Fruit fly (Drosophila melanogaster): ENCODE data around the gene Pcyt2.

The Pcyt2 gene

DNA sequence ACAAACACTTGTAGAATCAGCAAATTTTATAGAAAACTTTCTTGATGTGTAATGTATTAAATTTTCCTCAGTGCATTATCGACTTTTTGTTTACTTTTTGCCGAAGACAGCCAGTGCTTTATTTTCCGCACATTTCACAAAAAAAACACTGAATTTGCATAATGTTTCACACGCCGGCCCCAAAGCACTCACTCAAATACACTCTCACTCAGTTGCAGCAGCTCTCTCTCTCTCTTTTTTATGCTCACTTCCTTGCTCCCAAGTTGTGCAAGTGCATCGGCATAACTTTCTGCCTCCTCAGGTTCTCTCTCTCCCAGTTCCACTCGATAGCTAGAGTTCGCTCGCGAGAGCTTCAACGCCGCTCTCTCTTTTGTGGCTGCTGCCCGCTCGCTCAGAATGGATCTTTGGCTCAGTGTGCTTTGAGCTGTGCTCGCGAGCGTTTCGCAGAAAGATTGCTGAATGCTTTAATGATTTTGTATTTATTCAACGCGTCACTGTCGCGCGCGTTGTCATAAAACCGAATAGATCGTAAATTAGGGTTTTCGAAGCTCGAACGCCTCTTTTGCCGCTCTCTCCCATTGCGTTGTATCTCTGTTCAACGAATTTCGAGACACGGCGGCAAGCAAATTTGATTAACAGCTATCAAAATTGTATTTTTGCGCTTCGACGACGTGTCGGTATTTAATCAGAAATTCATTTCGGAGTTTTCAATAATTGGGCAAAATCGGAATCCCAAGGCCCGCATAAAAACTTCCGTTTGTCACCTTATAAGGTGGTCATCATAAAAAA lies 33.2 kb downstream of the Pcyt2 start (continued):
- peak; percentile 28 for TF ChIP-seq vfl (GFP tag; optimal IDR thresholded peaks at IDR 0.05)
- no peak for TF ChIP-seq usp (GFP tag; optimal IDR thresholded peaks at IDR 0.05)
- TF ChIP-seq CG7271 (tag; optimal IDR thresholded peaks at IDR 0.05) = no peak
- TF ChIP-seq CG18262 (tag; optimal IDR thresholded peaks at IDR 0.05) = no peak
- TF ChIP-seq bab2 (GFP tag; optimal IDR thresholded peaks at IDR 0.05) = no peak
- TF ChIP-seq Usf (GFP tag; optimal IDR thresholded peaks at IDR 0.05) = no peak
- TF ChIP-seq MTF-1 (GFP tag; optimal IDR thresholded peaks at IDR 0.05; ENCODE audit: borderline replicate concordance) = no peak
- no peak for TF ChIP-seq stwl (tag; optimal IDR thresholded peaks at IDR 0.05)
- TF ChIP-seq CG5245 (GFP tag; optimal IDR thresholded peaks at IDR 0.05) = peak; percentile 7
- TF ChIP-seq H15 (GFP tag; IDR thresholded peaks at IDR 0.05) = no peak
- TF ChIP-seq TFAM (GFP tag; optimal IDR thresholded peaks at IDR 0.05) = no peak
- TF ChIP-seq jing (GFP tag; optimal IDR thresholded peaks at IDR 0.05) = no peak
- peak; percentile 54 for TF ChIP-seq Scr (GFP tag; IDR thresholded peaks at IDR 0.05; ENCODE audit: partially characterized antibody)
- TF ChIP-seq CG10543 (GFP tag; optimal IDR thresholded peaks at IDR 0.05) = peak; percentile 5
- no peak for TF ChIP-seq eyg (GFP tag; optimal IDR thresholded peaks at IDR 0.05)
- TF ChIP-seq zen2 (GFP tag; IDR thresholded peaks at IDR 0.05; ENCODE audit: partially characterized antibody) = peak; percentile 92; the same call in 2 of the 3 replicates
- no peak for TF ChIP-seq Tbp (GFP tag; optimal IDR thresholded peaks at IDR 0.05)
- TF ChIP-seq Neu2 (GFP tag; optimal IDR thresholded peaks at IDR 0.05; ENCODE audit: borderline replicate concordance) = no peak
- TF ChIP-seq unc-4 (GFP tag; IDR thresholded peaks at IDR 0.05; ENCODE audit: partially characterized antibody) = peak; percentile 55; the same call in 1 of the 2 replicates
- no peak for TF ChIP-seq CG10959 (GFP tag; IDR thresholded peaks at IDR 0.05)
- TF ChIP-seq CG14050 (GFP tag; IDR thresholded peaks at IDR 0.05) = no peak
- no peak for TF ChIP-seq CG9876 (GFP tag; optimal IDR thresholded peaks at IDR 0.05)
- TF ChIP-seq ttk (GFP tag; IDR thresholded peaks at IDR 0.05) = no peak
- TF ChIP-seq CG3065 (GFP tag; optimal IDR thresholded peaks at IDR 0.05) = no peak
- TF ChIP-seq bowl (GFP tag; IDR thresholded peaks at IDR 0.05) = no peak
- TF ChIP-seq bcd (GFP tag; optimal IDR thresholded peaks at IDR 0.05) = no peak
- no peak for TF ChIP-seq lov (optimal IDR thresholded peaks at IDR 0.05)
- 0 out of 3 replicates have a peak, but pooled peaks have one; percentile 54 for TF ChIP-seq lov (GFP tag; IDR thresholded peaks at IDR 0.05)
- TF ChIP-seq CG32532 (GFP tag; IDR thresholded peaks at IDR 0.05) = peak; percentile 65
- no peak for TF ChIP-seq Xrp1 (GFP tag; IDR thresholded peaks at IDR 0.05)
- peak in 1 of 2 experiments; percentile 78 for TF ChIP-seq Pdp1 (GFP tag; optimal IDR thresholded peaks at IDR 0.05)
- no peak for TF ChIP-seq CkIIα-i1 (GFP tag; IDR thresholded peaks at IDR 0.05)
- peak; percentile 34; the same call in 1 of the 2 replicates for TF ChIP-seq Adf1 (GFP tag; IDR thresholded peaks at IDR 0.05)
- TF ChIP-seq CG4707 (GFP tag; optimal IDR thresholded peaks at IDR 0.05) = no peak
- TF ChIP-seq CG17612 (GFP tag; IDR thresholded peaks at IDR 0.05) = no peak
- no peak for TF ChIP-seq CG12391 (tag; optimal IDR thresholded peaks at IDR 0.05)
- no peak for TF ChIP-seq oc (tag; optimal IDR thresholded peaks at IDR 0.05)
- TF ChIP-seq Camta (GFP tag; optimal IDR thresholded peaks at IDR 0.05) = no peak
- no peak for TF ChIP-seq Hsf (GFP tag; optimal IDR thresholded peaks at IDR 0.05)
- no peak for TF ChIP-seq trh (GFP tag; optimal IDR thresholded peaks at IDR 0.05)
- TF ChIP-seq lmd (GFP tag; IDR thresholded peaks at IDR 0.05) = no peak
- no peak for TF ChIP-seq lola (GFP tag; optimal IDR thresholded peaks at IDR 0.05)
- TF ChIP-seq sima (GFP tag; optimal IDR thresholded peaks at IDR 0.05) = no peak
- TF ChIP-seq CG2678 (tag; optimal IDR thresholded peaks at IDR 0.05) = peak; percentile 24
- TF ChIP-seq abd-A (tag; optimal IDR thresholded peaks at IDR 0.05) = peak; percentile 91
- no peak for TF ChIP-seq esg (GFP tag; conservative IDR thresholded peaks at IDR 0.05)
- peak; percentile 73 for TF ChIP-seq HLHmδ (GFP tag; optimal IDR thresholded peaks at IDR 0.05)
- no peak for TF ChIP-seq grn (GFP tag; optimal IDR thresholded peaks at IDR 0.05)
- 0 out of 3 replicates have a peak, but pooled peaks have one; percentile 24 for TF ChIP-seq CG6175 (GFP tag; IDR thresholded peaks at IDR 0.05)

Data from whole organism, embryonic.